Worm (Caenorhabditis elegans) whole organism, L4 larva: ENCODE data around the gene W02B12.1.

Experiments
- F37D6.2 ChIP-seq: sonication (generic microtip); optimal IDR thresholded peaks from 2 replicates; lab custom pipeline; 2016; ENCODE audit warnings: mild to moderate bottlenecking, missing genetic modification characterization, missing compliant biosample characterization
- R02D3.7 ChIP-seq: fragments of 150-350 bp; sonication (generic microtip); optimal IDR thresholded peaks from 3 replicates; lab custom pipeline; 2014; ENCODE audit warnings: missing biosample characterization, missing genetic modification characterization
- T26A8.4 ChIP-seq: fragments of 200-800 bp; sonication (Bioruptor generic); IDR thresholded peaks from 2 replicates; pipeline ENCODE4 v1.3.6; 2022; ENCODE audit warnings: missing genetic modification characterization, missing compliant biosample characterization
- Y48G9A.11 ChIP-seq: fragments of 200-800 bp; sonication (Bioruptor generic); IDR thresholded peaks from 2 replicates; pipeline ENCODE4 v1.3.6; 2022; ENCODE audit warnings: missing genetic modification reagents, missing genetic modification characterization, missing compliant biosample characterization
- Y5F2A.4 ChIP-seq: fragments of 200-800 bp; sonication (Bioruptor generic); optimal IDR thresholded peaks from 2 replicates; lab custom pipeline; 2018; ENCODE audit warnings: mild to moderate bottlenecking, missing genetic modification characterization, missing compliant biosample characterization
- ZK546.5 ChIP-seq, 2 experiments: sonication (generic microtip); optimal IDR thresholded peaks; 2 replicates each; lab custom pipeline; 2017; ENCODE audit warnings: missing biosample characterization in 2 of 2, missing genetic modification characterization in 2 of 2
- arid-1 ChIP-seq: fragments of 200-800 bp; sonication (Bioruptor generic); conservative IDR thresholded peaks from 2 replicates; pipeline ENCODE4 v1.3.6; 2022; ENCODE audit warnings: missing genetic modification reagents, missing genetic modification characterization, missing compliant biosample characterization
- ceh-28 ChIP-seq: fragments of 150-350 bp; optimal IDR thresholded peaks from 2 replicates; lab custom pipeline; 2014; ENCODE audit warnings: missing biosample characterization, missing genetic modification reagents, missing genetic modification characterization
- ceh-32 ChIP-seq: sonication (generic microtip); optimal IDR thresholded peaks from 2 replicates; lab custom pipeline; 2016; ENCODE audit warnings: mild to moderate bottlenecking, missing genetic modification characterization, missing compliant biosample characterization; ENCODE audit not compliant: poor library complexity
- ceh-82 ChIP-seq: sonication (generic microtip); optimal IDR thresholded peaks from 2 replicates; lab custom pipeline; 2017; ENCODE audit warnings: missing biosample characterization, missing genetic modification characterization
- cey-2 ChIP-seq: sonication (generic microtip); optimal IDR thresholded peaks from 3 replicates; lab custom pipeline; 2017; ENCODE audit warnings: missing genetic modification characterization, mild to moderate bottlenecking, missing compliant biosample characterization, antibody characterized with exemption, borderline replicate concordance; ENCODE audit not compliant: insufficient read depth
- daf-16 ChIP-seq, 3 experiments: sonication (generic microtip); optimal IDR thresholded peaks; 2 replicates each; lab custom pipeline; 2016 to 2017; ENCODE audit warnings: missing genetic modification characterization in 3 of 3, missing genetic modification reagents in 3 of 3, mild to moderate bottlenecking in 2 of 3, missing compliant biosample characterization in 2 of 3, missing biosample characterization in 1 of 3, moderate library complexity in 1 of 3
- dmd-6 ChIP-seq: fragments of 200-800 bp; sonication (Bioruptor generic); IDR thresholded peaks from 2 replicates; pipeline ENCODE4 v1.3.6; 2022; ENCODE audit warnings: missing genetic modification reagents, missing genetic modification characterization, missing compliant biosample characterization
- dmd-8 ChIP-seq: fragments of 200-800 bp; sonication (Bioruptor generic); IDR thresholded peaks from 2 replicates; pipeline ENCODE4 v1.3.6; 2022; ENCODE audit warnings: missing genetic modification characterization, missing compliant biosample characterization
- dpl-1 ChIP-seq: fragments of 150-350 bp; optimal IDR thresholded peaks from 2 replicates; lab custom pipeline; 2014; ENCODE audit warnings: missing biosample characterization, missing genetic modification reagents, missing genetic modification characterization
- duxl-1 ChIP-seq: sonication (generic microtip); optimal IDR thresholded peaks from 2 replicates; lab custom pipeline; 2016; ENCODE audit warnings: mild to moderate bottlenecking, missing genetic modification characterization, moderate library complexity, missing compliant biosample characterization; ENCODE audit not compliant: poor library complexity
- dve-1 ChIP-seq: sonication (generic microtip); optimal IDR thresholded peaks from 2 replicates; lab custom pipeline; 2017; ENCODE audit warnings: antibody characterized with exemption, mild to moderate bottlenecking, missing genetic modification characterization, missing compliant biosample characterization; ENCODE audit not compliant: insufficient read depth
- gei-8 ChIP-seq: fragments of 200-800 bp; sonication (Bioruptor generic); optimal IDR thresholded peaks from 2 replicates; lab custom pipeline; 2018; ENCODE audit warnings: mild to moderate bottlenecking, missing genetic modification characterization, missing compliant biosample characterization
- hlh-11 ChIP-seq: fragments of 200-800 bp; sonication (Bioruptor generic); optimal IDR thresholded peaks from 2 replicates; lab custom pipeline; 2018; ENCODE audit warnings: mild to moderate bottlenecking, missing genetic modification characterization, missing compliant biosample characterization
- hlh-30 ChIP-seq: sonication (generic microtip); optimal IDR thresholded peaks from 2 replicates; lab custom pipeline; 2017; ENCODE audit warnings: antibody characterized with exemption, mild to moderate bottlenecking, missing genetic modification characterization, missing compliant biosample characterization; ENCODE audit not compliant: insufficient read depth
- hmg-1.1 ChIP-seq: fragments of 200-800 bp; sonication (Bioruptor generic); IDR thresholded peaks from 2 replicates; pipeline ENCODE4 v1.3.6; 2022; ENCODE audit warnings: missing genetic modification reagents, missing genetic modification characterization, missing compliant biosample characterization
- jun-1 ChIP-seq: fragments of 150-350 bp; optimal IDR thresholded peaks from 2 replicates; lab custom pipeline; 2014; ENCODE audit warnings: missing biosample characterization, missing genetic modification reagents, missing genetic modification characterization
- lin-13 ChIP-seq: fragments of 150-350 bp; optimal IDR thresholded peaks from 2 replicates; lab custom pipeline; 2014; ENCODE audit warnings: missing biosample characterization, missing genetic modification reagents, missing genetic modification characterization
- lin-39 ChIP-seq: fragments of 150-350 bp; optimal IDR thresholded peaks from 2 replicates; lab custom pipeline; 2014; ENCODE audit warnings: missing biosample characterization, missing genetic modification reagents, missing genetic modification characterization
- lir-3 ChIP-seq: sonication (generic microtip); optimal IDR thresholded peaks from 2 replicates; lab custom pipeline; 2016; ENCODE audit warnings: mild to moderate bottlenecking, missing genetic modification characterization, missing compliant biosample characterization
- lsy-2 ChIP-seq, 2 experiments: fragments of 150-350 bp in 1 of 2; sonication (generic microtip) in 1 of 2; optimal IDR thresholded peaks; 2 replicates each; lab custom pipeline; 2014 to 2017; ENCODE audit warnings: missing biosample characterization in 2 of 2, missing genetic modification characterization in 2 of 2
- madf-5 ChIP-seq, 2 experiments: fragments of 200-800 bp; sonication (Bioruptor generic); IDR thresholded peaks; 2 replicates each; pipeline ENCODE4 v1.3.6; 2022; ENCODE audit warnings: missing compliant biosample characterization in 2 of 2, missing genetic modification characterization in 2 of 2
- mep-1 ChIP-seq: fragments of 150-350 bp; sonication (generic microtip); optimal IDR thresholded peaks from 3 replicates; lab custom pipeline; 2014; ENCODE audit warnings: missing biosample characterization, missing genetic modification characterization
- mes-2 ChIP-seq: sonication (generic microtip); optimal IDR thresholded peaks from 2 replicates; lab custom pipeline; 2016; ENCODE audit warnings: missing genotype, mild to moderate bottlenecking, missing genetic modification characterization, missing compliant biosample characterization; ENCODE audit not compliant: poor library complexity, severe bottlenecking
- mxl-3 ChIP-seq: fragments of 200-800 bp; sonication (Bioruptor generic); optimal IDR thresholded peaks from 2 replicates; lab custom pipeline; 2018; ENCODE audit warnings: mild to moderate bottlenecking, missing genetic modification characterization, missing compliant biosample characterization
- nhr-102 ChIP-seq: sonication (generic microtip); optimal IDR thresholded peaks from 2 replicates; lab custom pipeline; 2016; ENCODE audit warnings: mild to moderate bottlenecking, missing genetic modification characterization, moderate library complexity, missing compliant biosample characterization
- nhr-11 ChIP-seq: fragments of 150-350 bp; optimal IDR thresholded peaks from 2 replicates; lab custom pipeline; 2014; ENCODE audit warnings: missing biosample characterization, missing genetic modification characterization
- nhr-28 ChIP-seq: fragments of 150-350 bp; optimal IDR thresholded peaks from 2 replicates; lab custom pipeline; 2014; ENCODE audit warnings: missing biosample characterization, missing genetic modification characterization
- nhr-42 ChIP-seq: fragments of 200-800 bp; sonication (Bioruptor generic); IDR thresholded peaks from 2 replicates; pipeline ENCODE4 v1.3.6; 2022; ENCODE audit warnings: missing genetic modification characterization, missing compliant biosample characterization
- nhr-48 ChIP-seq: sonication (generic microtip); optimal IDR thresholded peaks from 2 replicates; lab custom pipeline; 2016; ENCODE audit warnings: mild to moderate bottlenecking, missing genetic modification characterization, missing compliant biosample characterization
- nhr-6 ChIP-seq: fragments of 150-350 bp; optimal IDR thresholded peaks from 2 replicates; lab custom pipeline; 2014; ENCODE audit warnings: missing biosample characterization, missing genetic modification characterization
- nhr-77 ChIP-seq: fragments of 150-350 bp; optimal IDR thresholded peaks from 2 replicates; lab custom pipeline; 2014; ENCODE audit warnings: missing biosample characterization, missing genetic modification characterization
- pha-4 ChIP-seq, 2 experiments: fragments of 150-350 bp in 1 of 2; fragments of 200-800 bp in 1 of 2; sonication (Bioruptor generic) in 1 of 2; IDR thresholded peaks in 1 of 2; optimal IDR thresholded peaks in 1 of 2; 2 replicates each; pipeline versions ENCODE4 v1.3.6 to Lab custom; 2014 to 2022; ENCODE audit warnings: missing genetic modification characterization in 2 of 2, missing genetic modification reagents in 2 of 2, missing biosample characterization in 1 of 2, missing compliant biosample characterization in 1 of 2
- php-3 ChIP-seq: fragments of 200-800 bp; sonication (Bioruptor generic); IDR thresholded peaks from 2 replicates; pipeline ENCODE4 v1.3.6; 2022; ENCODE audit warnings: missing genetic modification reagents, missing genetic modification characterization, missing compliant biosample characterization
- pqm-1 ChIP-seq: sonication (generic microtip); optimal IDR thresholded peaks from 2 replicates; lab custom pipeline; 2017; ENCODE audit warnings: missing biosample characterization, missing genetic modification characterization
- rbr-2 ChIP-seq: sonication (generic microtip); optimal IDR thresholded peaks from 2 replicates; lab custom pipeline; 2016; ENCODE audit warnings: missing genotype, missing genetic modification characterization, missing compliant biosample characterization
- snpc-1.2 ChIP-seq: fragments of 200-800 bp; sonication (Bioruptor generic); IDR thresholded peaks from 2 replicates; pipeline ENCODE4 v1.3.6; 2022; ENCODE audit warnings: missing genetic modification reagents, missing genetic modification characterization, missing compliant biosample characterization
- snpc-4 ChIP-seq: fragments of 150-350 bp; optimal IDR thresholded peaks from 2 replicates; lab custom pipeline; 2014; ENCODE audit warnings: missing biosample characterization, missing genetic modification characterization
- spr-3 ChIP-seq: fragments of 200-800 bp; sonication (Bioruptor generic); optimal IDR thresholded peaks from 2 replicates; lab custom pipeline; 2018; ENCODE audit warnings: mild to moderate bottlenecking, missing genetic modification characterization, missing compliant biosample characterization
- tag-97 ChIP-seq: fragments of 200-800 bp; sonication (Bioruptor generic); IDR thresholded peaks from 2 replicates; pipeline ENCODE4 v1.3.6; 2022; ENCODE audit warnings: missing genetic modification characterization, missing compliant biosample characterization
- zag-1 ChIP-seq: fragments of 150-350 bp; optimal IDR thresholded peaks from 2 replicates; lab custom pipeline; 2014; ENCODE audit warnings: missing biosample characterization, missing genetic modification characterization
- zfp-2 ChIP-seq: sonication (generic microtip); optimal IDR thresholded peaks from 2 replicates; lab custom pipeline; 2016; ENCODE audit warnings: mild to moderate bottlenecking, missing genetic modification characterization, missing compliant biosample characterization
- zip-2 ChIP-seq: fragments of 150-350 bp; optimal IDR thresholded peaks from 2 replicates; lab custom pipeline; 2014; ENCODE audit warnings: missing biosample characterization, missing genetic modification characterization

Gene W02B12.1

ce11 chrII:11464427-11464944 is 15.7 kb downstream of the W02B12.1 start, which contains the start of the genes aars-1 and rga-1:
aars-1 (minus strand) TSS chrII:11464497.
rga-1 (plus strand) TSS chrII:11464894.
- TF ChIP-seq nhr-48 (tag; lab: Kevin White, UChicago) (peak; percentile 95), snpc-4 (tag; lab: Kevin White, UChicago) (no peak), F37D6.2 (tag; lab: Kevin White, UChicago) (no peak), mep-1 (peak; percentile 67), mxl-3 (peak; percentile 91), dve-1 (tag; lab: Kevin White, UChicago) (peak; percentile 79), lin-13 (GFP tag; lab: Kevin White, UChicago) (peak; percentile 22), dpl-1 (GFP tag; lab: Kevin White, UChicago) (peak; percentile 54), arid-1 (GFP tag; lab: Robert Waterston, UW) (0 out of 2 replicates have a peak, but pooled peaks have one; percentile 12), spr-3 (GFP tag; lab: Kevin White, UChicago) (no peak), nhr-6 (tag; lab: Kevin White, UChicago) (peak; percentile 51), zag-1 (no peak), nhr-28 (tag; lab: Kevin White, UChicago) (peak; percentile 86), nhr-11 (tag; lab: Kevin White, UChicago) (no peak), hlh-11 (tag; lab: Kevin White, UChicago) (peak; percentile 94), nhr-102 (peak; percentile 30), zfp-2 (tag; lab: Kevin White, UChicago) (no peak), ZK546.5 (tag; optimal IDR thresholded peaks at IDR 0.05; lab: Kevin White, UChicago) (no peak), lir-3 (tag; lab: Kevin White, UChicago) (no peak), cey-2 (tag; lab: Kevin White, UChicago) (no peak), nhr-77 (tag; lab: Kevin White, UChicago) (peak; percentile 20), R02D3.7 (tag; lab: Kevin White, UChicago) (no peak), dmd-8 (GFP tag; lab: Robert Waterston, UW) (no peak), lin-39 (tag; lab: Kevin White, UChicago) (no peak), Y5F2A.4 (GFP tag; lab: Kevin White, UChicago) (no peak), pha-4 (GFP tag; IDR thresholded peaks at IDR 0.05; lab: Robert Waterston, UW) (peak; percentile 65; the same call in 1 of the 2 replicates), pha-4 (tag; optimal IDR thresholded peaks at IDR 0.05; lab: Kevin White, UChicago) (no peak), hmg-1.1 (GFP tag; lab: Robert Waterston, UW) (peak; percentile 45; the same call in 1 of the 2 replicates), pqm-1 (peak; percentile 46), duxl-1 (tag; lab: Kevin White, UChicago) (no peak), nhr-42 (no peak), madf-5 (GFP tag; IDR thresholded peaks at IDR 0.05; lab: Robert Waterston, UW) (no peak), ceh-28 (tag; lab: Kevin White, UChicago) (peak; percentile 11), ceh-82 (tag; lab: Kevin White, UChicago) (no peak), zip-2 (tag; lab: Kevin White, UChicago) (peak; percentile 54), jun-1 (tag; lab: Kevin White, UChicago) (peak; percentile 26), T26A8.4 (peak; percentile 63; the same call in 1 of the 2 replicates), hlh-30 (tag; lab: Kevin White, UChicago) (peak; percentile 89), snpc-1.2 (GFP tag; lab: Robert Waterston, UW) (no peak), gei-8 (no peak), rbr-2 (tag; lab: Kevin White, UChicago) (peak; percentile 30), mes-2 (tag; lab: Kevin White, UChicago) (peak; percentile 79), php-3 (GFP tag; lab: Robert Waterston, UW) (peak; percentile 74), tag-97 (GFP tag; lab: Robert Waterston, UW) (no peak), lsy-2 (tag; optimal IDR thresholded peaks at IDR 0.05; lab: Kevin White, UChicago) (peak in 1 of 2 experiments; percentile 72), daf-16 (GFP tag; optimal IDR thresholded peaks at IDR 0.05; lab: Kevin White, UChicago) (peak in 1 of 2 experiments; percentile 3), daf-16 (tag; optimal IDR thresholded peaks at IDR 0.05; lab: Kevin White, UChicago) (peak; percentile 68), dmd-6 (GFP tag; lab: Robert Waterston, UW) (peak; percentile 81), ceh-32 (tag; lab: Kevin White, UChicago) (no peak), Y48G9A.11 (GFP tag; lab: Robert Waterston, UW) (no peak)
